Fruit fly (Drosophila melanogaster) whole organism, adult: ENCODE results near the gene Sf3b3.
A peak's percentile ranks its signal among the peaks of the same experiment; 100 is the strongest.

ENCODE experiments used
- Crg-1 ChIP-seq: fragments of 200-800 bp; sonication (Bioruptor generic); optimal IDR thresholded peaks from 2 replicates; lab custom pipeline; 2016; ENCODE audit warnings: missing biosample characterization, missing genetic modification characterization
- kay ChIP-seq: fragments of 200-800 bp; sonication (Bioruptor generic); peaks from one replicate; lab custom pipeline; 2016; ENCODE audit warnings: missing biosample characterization, missing genetic modification characterization, borderline replicate concordance
- tj ChIP-seq: fragments of 200-800 bp; sonication (Bioruptor generic); optimal IDR thresholded peaks from 3 replicates; lab custom pipeline; 2017; ENCODE audit warnings: missing biosample characterization, mild to moderate bottlenecking, missing genetic modification characterization, moderate library complexity

DNA sequence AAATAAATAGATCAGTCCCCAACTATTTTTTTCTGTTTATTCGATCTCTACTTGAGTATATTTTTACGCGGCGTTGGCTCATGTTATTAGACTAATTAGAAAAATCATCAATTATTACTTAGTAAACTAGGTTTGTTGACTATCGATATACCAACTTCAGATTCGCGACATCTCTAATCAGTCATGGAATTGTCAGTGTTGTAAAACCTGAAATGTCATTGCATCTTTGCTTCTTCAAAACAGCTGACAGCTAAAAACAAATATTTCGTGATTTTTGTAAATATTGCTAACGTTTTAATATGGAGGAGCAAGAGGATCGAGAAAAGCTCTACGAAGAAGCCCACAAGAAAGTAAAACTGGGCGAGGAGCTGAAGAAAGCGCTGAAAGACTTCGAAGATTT lies 693 bp upstream of the Sf3b3 start, which contains the start of gene CG42553:
- no peak for TF ChIP-seq Crg-1 (GFP tag; lab: Kevin White, UChicago)
- TF ChIP-seq kay (GFP tag; lab: Kevin White, UChicago), result no peak
- peak; percentile 28 for TF ChIP-seq tj
